Worm (Caenorhabditis elegans) whole organism, L4 larva: Measurements from ENCODE around the gene dhs-19.

ENCODE experiments used
- ama-1 ChIP-seq: fragments of 150-350 bp; optimal IDR thresholded peaks from 2 replicates; lab custom pipeline; 2014; ENCODE audit warnings: inconsistent platforms, mixed read lengths
- fkh-10 ChIP-seq: fragments of 150-350 bp; optimal IDR thresholded peaks from 2 replicates; lab custom pipeline; 2014; ENCODE audit warnings: missing biosample characterization, missing genetic modification reagents, missing genetic modification characterization
- lim-7 ChIP-seq: fragments of 200-800 bp; sonication (Bioruptor generic); IDR thresholded peaks from 2 replicates; pipeline ENCODE4 v1.3.6; 2022; ENCODE audit warnings: missing genetic modification characterization, missing compliant biosample characterization
- lin-15B ChIP-seq: fragments of 150-350 bp; sonication (generic microtip); optimal IDR thresholded peaks from 3 replicates; lab custom pipeline; 2014; ENCODE audit warnings: missing biosample characterization, missing genetic modification characterization
- lin-38 ChIP-seq: fragments of 200-800 bp; sonication (Bioruptor generic); IDR thresholded peaks from 2 replicates; pipeline ENCODE4 v1.3.6; 2022; ENCODE audit warnings: missing genetic modification reagents, missing genetic modification characterization, missing compliant biosample characterization
- nhr-111 ChIP-seq: fragments of 200-800 bp; sonication (Bioruptor generic); optimal IDR thresholded peaks from 2 replicates; lab custom pipeline; 2018; ENCODE audit warnings: mild to moderate bottlenecking, missing genetic modification characterization, missing compliant biosample characterization
- nhr-25 ChIP-seq: sonication (generic microtip); optimal IDR thresholded peaks from 2 replicates; lab custom pipeline; 2017; ENCODE audit warnings: missing genetic modification characterization, mild to moderate bottlenecking, missing compliant biosample characterization, antibody characterized with exemption, moderate library complexity, borderline replicate concordance; ENCODE audit not compliant: insufficient read depth
- nhr-28 ChIP-seq: fragments of 150-350 bp; optimal IDR thresholded peaks from 2 replicates; lab custom pipeline; 2014; ENCODE audit warnings: missing biosample characterization, missing genetic modification characterization
- unc-62 ChIP-seq, 3 experiments: fragments of 150-350 bp in 1 of 3; sonication (generic microtip); optimal IDR thresholded peaks in 2 of 3; peaks in 1 of 3; 1 replicate in 1 of 3; 2 replicates in 2 of 3; lab custom pipeline; 2014 to 2017; ENCODE audit warnings: missing biosample characterization in 3 of 3, missing genetic modification characterization in 3 of 3, missing genetic modification reagents in 3 of 3, missing genotype in 1 of 3
- ztf-11 ChIP-seq: fragments of 150-350 bp; optimal IDR thresholded peaks from 2 replicates; lab custom pipeline; 2014; ENCODE audit warnings: missing biosample characterization, missing genetic modification characterization

DNA sequence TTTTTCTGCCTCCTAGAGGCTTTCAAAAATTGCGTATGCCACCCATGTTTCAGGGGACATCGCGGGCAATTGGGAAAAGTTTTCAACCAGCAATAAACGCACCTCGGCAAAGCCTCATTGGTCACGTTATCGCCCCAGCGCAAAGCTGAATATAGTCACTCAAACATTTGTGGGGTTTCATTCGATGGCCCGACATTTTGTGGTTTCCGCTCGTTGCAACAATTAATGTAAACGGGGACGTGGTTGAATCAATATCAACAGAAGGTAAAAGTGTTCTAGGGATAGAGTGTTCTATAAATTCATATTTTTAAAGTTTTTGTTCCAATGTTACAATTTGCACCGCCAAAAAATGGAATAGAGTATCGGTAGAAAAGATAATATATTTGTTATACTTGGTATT lies 2.0 kb downstream of the dhs-19 start:
- TF ChIP-seq nhr-28 (tag; lab: Kevin White, UChicago), result no peak
- no peak for TF ChIP-seq nhr-25 (tag; lab: Kevin White, UChicago)
- TF ChIP-seq ama-1 (lab: Kevin White, UChicago), result no peak
- no peak for TF ChIP-seq nhr-111
- TF ChIP-seq lim-7 (GFP tag; lab: Robert Waterston, UW), result no peak
- TF ChIP-seq fkh-10 (GFP tag; lab: Kevin White, UChicago), result no peak
- TF ChIP-seq unc-62 (GFP tag; optimal IDR thresholded peaks at IDR 0.05 in 1 of 2; lab: Kevin White, UChicago), result no peak
- no peak for TF ChIP-seq unc-62 (tag; optimal IDR thresholded peaks at IDR 0.05; lab: Kevin White, UChicago)
- no peak for TF ChIP-seq lin-15B (tag; lab: Kevin White, UChicago)
- no peak for TF ChIP-seq lin-38 (GFP tag; lab: Robert Waterston, UW)
- no peak for TF ChIP-seq ztf-11 (tag; lab: Kevin White, UChicago)
